Worm (Caenorhabditis elegans): ENCODE measurements around the gene srz-11.

ce11 chrV:15113992-15114391 is 48.9 kb upstream of the srz-11 start, which contains the start of gene T01G5.6:
- TF ChIP-seq aly-1 (tag; optimal IDR thresholded peaks at IDR 0.05) (no peak), tra-4 (tag; optimal IDR thresholded peaks at IDR 0.05) (no peak), ama-1 (optimal IDR thresholded peaks at IDR 0.05) (no peak)

Data from whole organism, early embryonic.